Fruit fly (Drosophila melanogaster) whole organism, wandering third instar larva: ENCODE measurements around the gene Rala.

ENCODE experiments used
- Abd-B ChIP-seq: fragments of >200 bp; optimal IDR thresholded peaks from 2 replicates; lab custom pipeline; 2017; ENCODE audit warnings: missing biosample characterization, missing genetic modification characterization
- CG32264 ChIP-seq: fragments of 200-800 bp; sonication (Bioruptor generic); optimal IDR thresholded peaks from 2 replicates; lab custom pipeline; 2016; ENCODE audit warnings: missing biosample characterization, missing genetic modification characterization
- CG9705 ChIP-seq: fragments of 200-800 bp; sonication (Bioruptor generic); optimal IDR thresholded peaks from 2 replicates; lab custom pipeline; 2018; ENCODE audit warnings: missing biosample characterization, mild to moderate bottlenecking, missing genetic modification characterization
- CrebA ChIP-seq: fragments of 200-800 bp; sonication (Bioruptor generic); optimal IDR thresholded peaks from 2 replicates; lab custom pipeline; 2016; ENCODE audit warnings: missing biosample characterization, mild to moderate bottlenecking, missing genetic modification characterization, borderline replicate concordance
- Dfd ChIP-seq: fragments of >200 bp; optimal IDR thresholded peaks from 2 replicates; lab custom pipeline; 2017; ENCODE audit warnings: missing biosample characterization, missing genetic modification characterization
- Dif ChIP-seq: fragments of 200-275, 200-300 bp; sonication (Bioruptor generic); optimal IDR thresholded peaks from 2 replicates; lab custom pipeline; 2018; ENCODE audit warnings: missing biosample characterization, missing genetic modification characterization; ENCODE audit not compliant: partially characterized antibody
- GATAd ChIP-seq: sonication (Bioruptor generic); optimal IDR thresholded peaks from 2 replicates; lab custom pipeline; 2016; ENCODE audit warnings: missing biosample characterization, missing genetic modification characterization
- HLH106 ChIP-seq: fragments of 200-800 bp; optimal IDR thresholded peaks from 3 replicates; lab custom pipeline; 2019; ENCODE audit warnings: missing biosample characterization, mild to moderate bottlenecking, missing genetic modification characterization, moderate library complexity
- Hnf4 ChIP-seq: fragments of 200-800 bp; sonication (Bioruptor generic); optimal IDR thresholded peaks from 2 replicates; lab custom pipeline; 2016; ENCODE audit warnings: missing biosample characterization, mild to moderate bottlenecking, missing genetic modification characterization
- Hr78 ChIP-seq: fragments of >200 bp; optimal IDR thresholded peaks from 2 replicates; lab custom pipeline; 2017; ENCODE audit warnings: missing biosample characterization, missing genetic modification characterization
- Hr83 ChIP-seq: fragments of 200-300 bp; sonication (Bioruptor generic); optimal IDR thresholded peaks from 2 replicates; lab custom pipeline; 2016; ENCODE audit warnings: missing biosample characterization, mild to moderate bottlenecking, missing genetic modification characterization, moderate library complexity; ENCODE audit not compliant: poor library complexity, severe bottlenecking
- Jra ChIP-seq: sonication (Bioruptor generic); optimal IDR thresholded peaks from 2 replicates; lab custom pipeline; 2016; ENCODE audit warnings: missing biosample characterization, missing genetic modification characterization
- Mio ChIP-seq: sonication (Bioruptor generic); optimal IDR thresholded peaks from 2 replicates; lab custom pipeline; 2016; ENCODE audit warnings: missing biosample characterization, missing genetic modification characterization
- Myc ChIP-seq: fragments of >200 bp; optimal IDR thresholded peaks from 2 replicates; lab custom pipeline; 2017
- N ChIP-seq: fragments of >200 bp; optimal IDR thresholded peaks from 2 replicates; lab custom pipeline; 2018; ENCODE audit warnings: missing biosample characterization, missing external identifiers, missing genetic modification characterization
- OdsH ChIP-seq: fragments of 200-800 bp; sonication (Bioruptor generic); optimal IDR thresholded peaks from 2 replicates; lab custom pipeline; 2016; ENCODE audit warnings: missing biosample characterization, mild to moderate bottlenecking, missing genetic modification characterization
- Rel ChIP-seq, 2 experiments: fragments of 200-800 bp; sonication (Bioruptor generic) in 1 of 2; optimal IDR thresholded peaks; 2 replicates in 1 of 2; 3 replicates in 1 of 2; lab custom pipeline; 2016 to 2019; ENCODE audit warnings: mild to moderate bottlenecking in 2 of 2, missing biosample characterization in 2 of 2, missing genetic modification characterization in 2 of 2, moderate library complexity in 1 of 2
- Sp1 ChIP-seq: fragments of 200-800 bp; sonication (Bioruptor generic); optimal IDR thresholded peaks from 3 replicates; lab custom pipeline; 2019; ENCODE audit warnings: missing biosample characterization, mild to moderate bottlenecking, missing genetic modification characterization, moderate library complexity
- Vsx2 ChIP-seq: fragments of 200-300, 225-300 bp; sonication (Bioruptor generic); optimal IDR thresholded peaks from 2 replicates; lab custom pipeline; 2018; ENCODE audit warnings: missing biosample characterization, missing genetic modification characterization; ENCODE audit not compliant: partially characterized antibody
- br ChIP-seq: fragments of 200-800 bp; sonication (Bioruptor generic); optimal IDR thresholded peaks from 2 replicates; lab custom pipeline; 2016; ENCODE audit warnings: missing biosample characterization, missing genetic modification characterization
- brk ChIP-seq: fragments of 200-800 bp; sonication (Bioruptor generic); optimal IDR thresholded peaks from 2 replicates; lab custom pipeline; 2016; ENCODE audit warnings: missing biosample characterization, mild to moderate bottlenecking, missing genetic modification characterization
- dl ChIP-seq, 2 experiments: fragments of 175-275, 200-275 bp in 1 of 2; fragments of 200-275 bp in 1 of 2; sonication (Bioruptor generic); optimal IDR thresholded peaks; lab custom pipeline; 2018; ENCODE audit warnings: mild to moderate bottlenecking in 2 of 2, missing biosample characterization in 2 of 2, missing genetic modification characterization in 2 of 2, moderate library complexity in 2 of 2; ENCODE audit not compliant: partially characterized antibody in 2 of 2, insufficient read depth in 1 of 2
- dmrt93B ChIP-seq: fragments of 200-800 bp; sonication (Bioruptor generic); optimal IDR thresholded peaks from 2 replicates; lab custom pipeline; 2018; ENCODE audit warnings: missing biosample characterization, mild to moderate bottlenecking, missing genetic modification characterization
- ey ChIP-seq: fragments of 200-800 bp; sonication (Bioruptor generic); optimal IDR thresholded peaks from 2 replicates; lab custom pipeline; 2016; ENCODE audit warnings: missing biosample characterization, missing genetic modification characterization
- foxo ChIP-seq, 2 experiments: fragments of 200-800 bp; sonication (Bioruptor generic); optimal IDR thresholded peaks; 2 replicates in 1 of 2; 3 replicates in 1 of 2; lab custom pipeline; 2016 to 2017; ENCODE audit warnings: missing biosample characterization in 2 of 2, missing genetic modification characterization in 2 of 2
- fru ChIP-seq: fragments of 200-800 bp; sonication (Bioruptor generic); optimal IDR thresholded peaks from 3 replicates; lab custom pipeline; 2016; ENCODE audit warnings: missing biosample characterization, mild to moderate bottlenecking, missing genetic modification characterization
- h ChIP-seq: fragments of 200-800 bp; sonication (Bioruptor generic); optimal IDR thresholded peaks from 3 replicates; lab custom pipeline; 2016; ENCODE audit warnings: missing biosample characterization, mild to moderate bottlenecking, missing genetic modification characterization
- jim ChIP-seq: fragments of 175-275, 200-325 bp; sonication (Bioruptor generic); optimal IDR thresholded peaks from 2 replicates; lab custom pipeline; 2016; ENCODE audit warnings: missing biosample characterization, mild to moderate bottlenecking, missing genetic modification characterization
- lola ChIP-seq: fragments of >200 bp; optimal IDR thresholded peaks from 2 replicates; lab custom pipeline; 2017; ENCODE audit warnings: missing biosample characterization, missing genetic modification characterization
- pan ChIP-seq: fragments of >200 bp; optimal IDR thresholded peaks from 2 replicates; lab custom pipeline; 2017
- psq ChIP-seq: fragments of 200-800 bp; sonication (Bioruptor generic); optimal IDR thresholded peaks from 3 replicates; lab custom pipeline; 2017; ENCODE audit warnings: missing biosample characterization, mild to moderate bottlenecking, missing genetic modification characterization, moderate library complexity
- rgr ChIP-seq: fragments of 200-800 bp; sonication (Bioruptor generic); optimal IDR thresholded peaks from 3 replicates; lab custom pipeline; 2016; ENCODE audit warnings: missing biosample characterization, mild to moderate bottlenecking, missing genetic modification characterization
- sage ChIP-seq: fragments of 200-800 bp; sonication (Bioruptor generic); optimal IDR thresholded peaks from 2 replicates; lab custom pipeline; 2016; ENCODE audit warnings: missing biosample characterization, mild to moderate bottlenecking, missing genetic modification characterization
- sv ChIP-seq: fragments of 200-800 bp; sonication (Bioruptor generic); optimal IDR thresholded peaks from 3 replicates; lab custom pipeline; 2016; ENCODE audit warnings: missing biosample characterization, missing genetic modification characterization
- tai ChIP-seq: sonication (Bioruptor generic); optimal IDR thresholded peaks from 2 replicates; lab custom pipeline; 2016; ENCODE audit warnings: missing biosample characterization, missing genetic modification characterization
- usp ChIP-seq: fragments of >200 bp; optimal IDR thresholded peaks from 2 replicates; lab custom pipeline; 2017; ENCODE audit warnings: missing biosample characterization, missing genetic modification characterization
- woc ChIP-seq: sonication (Bioruptor generic); optimal IDR thresholded peaks from 2 replicates; lab custom pipeline; 2016; ENCODE audit warnings: missing biosample characterization, mild to moderate bottlenecking, missing genetic modification characterization

The Rala gene

DNA sequence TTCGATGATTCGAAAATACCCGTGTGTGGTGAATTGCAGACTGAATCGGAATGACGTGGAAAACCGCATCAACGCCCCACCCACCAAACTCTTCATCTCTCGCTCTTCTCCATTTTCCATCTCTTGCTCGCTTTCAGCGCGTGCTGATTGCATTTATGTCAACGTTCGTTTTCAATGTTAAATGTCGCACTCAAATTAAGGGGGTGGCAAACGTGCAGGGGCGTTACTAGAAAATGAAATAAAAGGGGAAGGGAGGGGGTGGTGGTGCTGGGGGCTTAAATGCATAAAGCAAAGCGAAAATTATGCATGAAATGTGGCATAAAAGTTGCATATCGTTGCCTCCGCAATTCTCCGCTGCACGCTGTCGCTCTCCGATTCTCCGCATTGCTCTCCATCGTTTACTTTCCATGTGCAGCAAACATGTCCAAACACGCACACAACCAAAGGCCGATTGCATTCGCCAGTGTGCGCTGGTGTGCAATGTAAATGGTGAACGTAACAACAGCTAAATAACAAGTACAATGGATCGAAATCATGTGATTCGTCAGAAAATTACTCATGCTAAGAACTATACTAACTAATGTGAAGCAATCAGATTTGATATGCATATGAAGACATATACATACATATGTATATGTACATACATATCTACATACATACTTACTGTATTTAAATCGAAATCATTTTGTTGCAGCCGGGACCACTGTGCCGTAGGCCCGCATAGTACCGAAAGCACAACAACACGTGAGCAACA lies 37.5 kb downstream of the Rala start:
- TF ChIP-seq sv, result no peak
- TF ChIP-seq rgr (GFP tag; lab: Kevin White, UChicago), result peak; percentile 78
- TF ChIP-seq CG9705 (GFP tag; lab: Kevin White, UChicago), result peak; percentile 44
- peak; percentile 88 for TF ChIP-seq fru (GFP tag; lab: Kevin White, UChicago)
- TF ChIP-seq Rel (GFP tag; optimal IDR thresholded peaks at IDR 0.05; lab: Kevin White, UChicago), result no peak
- peak; percentile 11 for TF ChIP-seq Rel (tag; optimal IDR thresholded peaks at IDR 0.05; lab: Kevin White, UChicago)
- TF ChIP-seq N (GFP tag; lab: Kevin White, UChicago), result no peak
- peak in 1 of 2 experiments; percentile 82 for TF ChIP-seq foxo (GFP tag; optimal IDR thresholded peaks at IDR 0.05; lab: Kevin White, UChicago)
- peak; percentile 57 for TF ChIP-seq brk (GFP tag; lab: Kevin White, UChicago)
- TF ChIP-seq pan (lab: Kevin White, UChicago), result no peak
- peak in 1 of 2 experiments; percentile 15 for TF ChIP-seq dl (GFP tag; optimal IDR thresholded peaks at IDR 0.05; lab: Kevin White, UChicago; ENCODE audit: insufficient read depth in 1 of 2, partially characterized antibody in 2 of 2)
- TF ChIP-seq OdsH (GFP tag; lab: Kevin White, UChicago), result peak; percentile 67
- TF ChIP-seq h, result peak; percentile 76
- TF ChIP-seq jim (GFP tag; lab: Kevin White, UChicago), result no peak
- TF ChIP-seq dmrt93B (GFP tag; lab: Kevin White, UChicago), result peak; percentile 54
- peak; percentile 4 for TF ChIP-seq tai (GFP tag; lab: Kevin White, UChicago)
- peak; percentile 76 for TF ChIP-seq woc (GFP tag; lab: Kevin White, UChicago)
- TF ChIP-seq br (GFP tag; lab: Kevin White, UChicago), result peak; percentile 78
- peak; percentile 81 for TF ChIP-seq Sp1
- TF ChIP-seq HLH106, result peak; percentile 78
- TF ChIP-seq psq, result peak; percentile 88
- TF ChIP-seq Myc (lab: Kevin White, UChicago), result no peak
- TF ChIP-seq GATAd (GFP tag; lab: Kevin White, UChicago), result no peak
- TF ChIP-seq CG32264, result peak; percentile 39
- peak; percentile 13 for TF ChIP-seq sage
- peak; percentile 64 for TF ChIP-seq Hnf4 (GFP tag; lab: Kevin White, UChicago)
- TF ChIP-seq ey (GFP tag; lab: Kevin White, UChicago), result peak; percentile 74

DNA sequence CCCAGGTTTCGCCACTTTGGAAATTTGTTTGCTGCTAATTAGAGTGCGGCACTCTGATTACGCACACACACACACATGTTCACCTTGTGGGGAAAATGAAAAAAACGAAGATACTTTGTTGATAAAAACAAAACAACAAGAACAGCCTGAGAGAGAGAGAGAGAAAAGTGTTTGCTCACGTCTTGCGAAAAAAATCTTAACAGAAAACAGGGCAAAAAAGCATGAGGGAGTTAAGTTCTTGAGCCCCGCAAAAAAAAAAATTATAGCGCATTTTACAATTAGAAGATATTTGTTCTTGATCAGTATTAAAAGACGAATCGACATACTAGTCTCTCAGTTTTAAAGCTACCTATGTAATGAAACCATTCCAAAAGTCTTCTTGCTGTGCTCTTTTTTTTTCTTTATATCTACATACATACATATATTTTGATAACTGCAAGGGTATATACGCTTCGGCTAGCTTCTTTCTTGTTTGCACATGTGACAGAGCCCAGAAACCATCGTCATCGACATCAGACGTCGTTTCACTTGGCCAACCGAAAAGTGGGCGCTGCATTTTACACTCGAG lies 38.6 kb downstream of the Rala start:
- peak; percentile 73 for TF ChIP-seq fru (GFP tag; lab: Kevin White, UChicago)
- TF ChIP-seq Sp1, result peak; percentile 67
- TF ChIP-seq ey (GFP tag; lab: Kevin White, UChicago), result peak; percentile 61
- TF ChIP-seq psq, result peak; percentile 13
- TF ChIP-seq Dif (GFP tag; lab: Kevin White, UChicago), result no peak
- TF ChIP-seq Dfd (GFP tag; lab: Kevin White, UChicago), result no peak
- TF ChIP-seq foxo (GFP tag; optimal IDR thresholded peaks at IDR 0.05; lab: Kevin White, UChicago), result peak in 1 of 2 experiments; percentile 60
- peak; percentile 42 for TF ChIP-seq HLH106
- no peak for TF ChIP-seq Hr78 (GFP tag; lab: Kevin White, UChicago)
- no peak for TF ChIP-seq sv
- peak; percentile 67 for TF ChIP-seq br (GFP tag; lab: Kevin White, UChicago)
- peak; percentile 52 for TF ChIP-seq OdsH (GFP tag; lab: Kevin White, UChicago)
- peak; percentile 64 for TF ChIP-seq h
- TF ChIP-seq Jra (GFP tag; lab: Kevin White, UChicago), result no peak
- TF ChIP-seq Vsx2, result peak; percentile 83
- TF ChIP-seq N (GFP tag; lab: Kevin White, UChicago), result no peak
- no peak for TF ChIP-seq Abd-B (GFP tag; lab: Kevin White, UChicago)
- peak; percentile 28 for TF ChIP-seq dmrt93B (GFP tag; lab: Kevin White, UChicago)
- TF ChIP-seq usp (GFP tag; lab: Kevin White, UChicago), result no peak
- TF ChIP-seq Hnf4 (GFP tag; lab: Kevin White, UChicago), result peak; percentile 9
- TF ChIP-seq Rel (GFP tag; optimal IDR thresholded peaks at IDR 0.05; lab: Kevin White, UChicago), result no peak
- no peak for TF ChIP-seq Rel (tag; optimal IDR thresholded peaks at IDR 0.05; lab: Kevin White, UChicago)
- TF ChIP-seq Mio (GFP tag; lab: Kevin White, UChicago), result no peak
- TF ChIP-seq lola, result no peak
- TF ChIP-seq sage, result peak; percentile 11
- TF ChIP-seq rgr (GFP tag; lab: Kevin White, UChicago), result peak; percentile 69
- TF ChIP-seq CrebA (GFP tag; lab: Kevin White, UChicago), result peak; percentile 52
- TF ChIP-seq CG9705 (GFP tag; lab: Kevin White, UChicago), result no peak
- TF ChIP-seq dl (GFP tag; optimal IDR thresholded peaks at IDR 0.05; lab: Kevin White, UChicago; ENCODE audit: insufficient read depth in 1 of 2, partially characterized antibody in 2 of 2), result no peak
- no peak for TF ChIP-seq Myc (lab: Kevin White, UChicago)
- TF ChIP-seq woc (GFP tag; lab: Kevin White, UChicago), result peak; percentile 60
- no peak for TF ChIP-seq Hr83
- no peak for TF ChIP-seq brk (GFP tag; lab: Kevin White, UChicago)
- TF ChIP-seq, all 38 proteins: peak for 16
